Worm (Caenorhabditis elegans) whole organism, young adult: ENCODE data around the gene C47D12.5.

Source experiments
- B0035.1 ChIP-seq: sonication (generic microtip); optimal IDR thresholded peaks from 2 replicates; lab custom pipeline; 2016; ENCODE audit warnings: missing genetic modification characterization, mild to moderate bottlenecking, missing compliant biosample characterization, missing genotype, missing genetic modification reagents
- D2030.7 ChIP-seq: fragments of 200-800 bp; sonication (Bioruptor generic); IDR thresholded peaks from 2 replicates; pipeline ENCODE4 v1.3.6; 2022; ENCODE audit warnings: missing genetic modification reagents, missing genetic modification characterization, missing compliant biosample characterization
- F22D6.2 ChIP-seq: sonication (generic microtip); optimal IDR thresholded peaks from 2 replicates; lab custom pipeline; 2016; ENCODE audit warnings: mild to moderate bottlenecking, missing genetic modification characterization, missing compliant biosample characterization
- F23B12.7 ChIP-seq: sonication (generic microtip); optimal IDR thresholded peaks from 2 replicates; lab custom pipeline; 2017; ENCODE audit warnings: missing genetic modification characterization, mild to moderate bottlenecking, missing compliant biosample characterization, antibody characterized with exemption, moderate library complexity; ENCODE audit not compliant: insufficient read depth
- F33H1.4 ChIP-seq: fragments of 200-800 bp; sonication (Bioruptor generic); IDR thresholded peaks from 2 replicates; pipeline ENCODE4 v1.3.6; 2022; ENCODE audit warnings: missing genetic modification reagents, missing genetic modification characterization, missing compliant biosample characterization
- F49E8.2 ChIP-seq: sonication (generic microtip); optimal IDR thresholded peaks from 3 replicates; lab custom pipeline; 2017; ENCODE audit warnings: missing genetic modification characterization, mild to moderate bottlenecking, missing compliant biosample characterization, antibody characterized with exemption, moderate library complexity; ENCODE audit not compliant: insufficient read depth
- K12H6.12 ChIP-seq: fragments of 200-800 bp; sonication (Bioruptor generic); optimal IDR thresholded peaks from 2 replicates; lab custom pipeline; 2018; ENCODE audit warnings: mild to moderate bottlenecking, missing genetic modification characterization, missing compliant biosample characterization
- T07F8.4 ChIP-seq: sonication (generic microtip); optimal IDR thresholded peaks from 2 replicates; lab custom pipeline; 2016; ENCODE audit warnings: mild to moderate bottlenecking, missing genetic modification characterization, moderate library complexity, missing compliant biosample characterization
- Y53F4B.3 ChIP-seq: fragments of 200-800 bp; sonication (Bioruptor generic); IDR thresholded peaks from 2 replicates; pipeline ENCODE4 v1.3.6; 2022; ENCODE audit warnings: missing genetic modification reagents, missing genetic modification characterization, missing compliant biosample characterization
- Y53G8AR.9 ChIP-seq: fragments of 200-800 bp; sonication (Bioruptor generic); conservative IDR thresholded peaks from 2 replicates; pipeline ENCODE4 v1.3.6; 2022; ENCODE audit warnings: missing genetic modification reagents, missing genetic modification characterization, missing compliant biosample characterization
- Y56A3A.18 ChIP-seq: fragments of 200-800 bp; sonication (Bioruptor generic); IDR thresholded peaks from 2 replicates; pipeline ENCODE4 v1.3.6; 2022; ENCODE audit warnings: missing genetic modification reagents, missing genetic modification characterization, missing compliant biosample characterization
- Y67H2A.10 ChIP-seq: fragments of 200-800 bp; sonication (Bioruptor generic); conservative IDR thresholded peaks from 2 replicates; pipeline ENCODE4 v1.3.6; 2022; ENCODE audit warnings: missing genetic modification reagents, missing genetic modification characterization, missing compliant biosample characterization
- ZK185.1 ChIP-seq: sonication (generic microtip); optimal IDR thresholded peaks from 2 replicates; lab custom pipeline; 2016; ENCODE audit warnings: mild to moderate bottlenecking, missing genetic modification characterization, missing compliant biosample characterization; ENCODE audit not compliant: poor library complexity, severe bottlenecking
- akir-1 ChIP-seq: fragments of 200-800 bp; sonication (Bioruptor generic); optimal IDR thresholded peaks from 2 replicates; lab custom pipeline; 2018; ENCODE audit warnings: mild to moderate bottlenecking, missing genetic modification characterization, moderate library complexity, missing compliant biosample characterization
- aptf-3 ChIP-seq: fragments of 200-800 bp; sonication (Bioruptor generic); IDR thresholded peaks from 2 replicates; pipeline ENCODE4 v1.3.6; 2022; ENCODE audit warnings: missing genetic modification characterization, missing compliant biosample characterization
- athp-1 ChIP-seq: sonication (generic microtip); optimal IDR thresholded peaks from 2 replicates; lab custom pipeline; 2017; ENCODE audit warnings: mild to moderate bottlenecking, missing genetic modification characterization, missing compliant biosample characterization
- attf-3 ChIP-seq: fragments of 200-800 bp; sonication (Bioruptor generic); conservative IDR thresholded peaks from 2 replicates; pipeline ENCODE4 v1.3.6; 2022; ENCODE audit warnings: missing genetic modification reagents, missing genetic modification characterization, missing compliant biosample characterization
- bed-1 ChIP-seq: fragments of 200-800 bp; sonication (Bioruptor generic); IDR thresholded peaks from 2 replicates; pipeline ENCODE4 v1.3.6; 2022; ENCODE audit warnings: missing genetic modification reagents, missing genetic modification characterization, missing compliant biosample characterization
- ceh-27 ChIP-seq: fragments of 200-800 bp; sonication (Bioruptor generic); optimal IDR thresholded peaks from 2 replicates; lab custom pipeline; 2018; ENCODE audit warnings: mild to moderate bottlenecking, missing genetic modification characterization, moderate library complexity, missing compliant biosample characterization
- ceh-58 ChIP-seq: fragments of 200-800 bp; sonication (Bioruptor generic); IDR thresholded peaks from 2 replicates; pipeline ENCODE4 v1.3.6; 2022; ENCODE audit warnings: missing genetic modification characterization, missing compliant biosample characterization
- ceh-79 ChIP-seq: sonication (generic microtip); optimal IDR thresholded peaks from 2 replicates; lab custom pipeline; 2017; ENCODE audit warnings: mild to moderate bottlenecking, missing genetic modification characterization, missing compliant biosample characterization
- chd-7 ChIP-seq: sonication (generic microtip); optimal IDR thresholded peaks from 2 replicates; lab custom pipeline; 2016; ENCODE audit warnings: mild to moderate bottlenecking, missing genetic modification characterization, moderate library complexity, missing compliant biosample characterization
- dox-1 ChIP-seq: fragments of 200-800 bp; sonication (Bioruptor generic); IDR thresholded peaks from 2 replicates; pipeline ENCODE4 v1.3.6; 2022; ENCODE audit warnings: missing genetic modification reagents, missing genetic modification characterization, missing compliant biosample characterization
- gei-17 ChIP-seq: fragments of 200-800 bp; sonication (Bioruptor generic); optimal IDR thresholded peaks from 2 replicates; lab custom pipeline; 2018; ENCODE audit warnings: mild to moderate bottlenecking, missing genetic modification characterization, missing compliant biosample characterization
- him-1 ChIP-seq: sonication (generic microtip); optimal IDR thresholded peaks from 2 replicates; lab custom pipeline; 2016; ENCODE audit warnings: missing genotype, missing genetic modification reagents, missing genetic modification characterization, missing compliant biosample characterization
- hsf-1 ChIP-seq: fragments of 200-800 bp; sonication (Bioruptor generic); IDR thresholded peaks from 2 replicates; pipeline ENCODE4 v1.3.6; 2022; ENCODE audit warnings: missing genetic modification reagents, missing genetic modification characterization, missing compliant biosample characterization
- lin-26 ChIP-seq: fragments of 200-800 bp; sonication (Bioruptor generic); IDR thresholded peaks from 2 replicates; pipeline ENCODE4 v1.3.6; 2022; ENCODE audit warnings: missing genetic modification reagents, missing genetic modification characterization, missing compliant biosample characterization
- lin-35 ChIP-seq, 3 experiments: fragments of 150-350 bp in 2 of 3; sonication (generic microtip) in 1 of 3; optimal IDR thresholded peaks; 2 replicates each; lab custom pipeline; 2014 to 2018; ENCODE audit warnings: missing biosample characterization in 3 of 3, missing genetic modification characterization in 3 of 3, missing genetic modification reagents in 3 of 3
- lin-54 ChIP-seq: fragments of 200-800 bp; sonication (Bioruptor generic); optimal IDR thresholded peaks from 2 replicates; lab custom pipeline; 2018; ENCODE audit warnings: mild to moderate bottlenecking, missing genetic modification characterization, missing compliant biosample characterization
- lsl-1 ChIP-seq: fragments of 200-800 bp; sonication (Bioruptor generic); optimal IDR thresholded peaks from 2 replicates; lab custom pipeline; 2018; ENCODE audit warnings: mild to moderate bottlenecking, missing genetic modification characterization, moderate library complexity, missing compliant biosample characterization
- madf-10 ChIP-seq: sonication (generic microtip); optimal IDR thresholded peaks from 2 replicates; lab custom pipeline; 2016; ENCODE audit warnings: mild to moderate bottlenecking, missing genetic modification characterization, missing compliant biosample characterization
- madf-6 ChIP-seq: fragments of 200-800 bp; sonication (Bioruptor generic); IDR thresholded peaks from 2 replicates; pipeline ENCODE4 v1.3.6; 2022; ENCODE audit warnings: missing genetic modification reagents, missing genetic modification characterization, missing compliant biosample characterization
- mcd-1 ChIP-seq: fragments of 200-800 bp; sonication (Bioruptor generic); IDR thresholded peaks from 2 replicates; pipeline ENCODE4 v1.3.6; 2022; ENCODE audit warnings: missing genetic modification reagents, missing genetic modification characterization, missing compliant biosample characterization
- nhr-27 ChIP-seq: fragments of 200-800 bp; sonication (Bioruptor generic); optimal IDR thresholded peaks from 2 replicates; lab custom pipeline; 2018; ENCODE audit warnings: mild to moderate bottlenecking, missing genetic modification characterization, moderate library complexity, missing compliant biosample characterization
- nhr-90 ChIP-seq: sonication (generic microtip); optimal IDR thresholded peaks from 2 replicates; lab custom pipeline; 2016; ENCODE audit warnings: missing genotype, mild to moderate bottlenecking, missing genetic modification characterization, missing compliant biosample characterization
- rec-8 ChIP-seq, 2 experiments: sonication (generic microtip); optimal IDR thresholded peaks; 2 replicates each; lab custom pipeline; 2016; ENCODE audit warnings: mild to moderate bottlenecking in 2 of 2, missing genetic modification characterization in 2 of 2, missing genetic modification reagents in 2 of 2, missing genotype in 2 of 2, missing biosample characterization in 1 of 2, missing compliant biosample characterization in 1 of 2, moderate library complexity in 1 of 2
- snpc-1.1 ChIP-seq: sonication (generic microtip); optimal IDR thresholded peaks from 2 replicates; lab custom pipeline; 2017; ENCODE audit warnings: missing genetic modification characterization, mild to moderate bottlenecking, missing compliant biosample characterization, antibody characterized with exemption, moderate library complexity, missing genotype, missing genetic modification reagents; ENCODE audit not compliant: insufficient read depth
- snpc-1.3 ChIP-seq: sonication (generic microtip); optimal IDR thresholded peaks from 2 replicates; lab custom pipeline; 2017; ENCODE audit warnings: missing genetic modification characterization, mild to moderate bottlenecking, missing compliant biosample characterization, antibody characterized with exemption, moderate library complexity, missing genotype, missing genetic modification reagents; ENCODE audit not compliant: insufficient read depth
- sptf-2 ChIP-seq: fragments of 200-800 bp; sonication (Bioruptor generic); optimal IDR thresholded peaks from 2 replicates; lab custom pipeline; 2018; ENCODE audit warnings: mild to moderate bottlenecking, missing genetic modification characterization, missing compliant biosample characterization
- tbp1 ChIP-seq: fragments of 200-800 bp; sonication (Bioruptor generic); optimal IDR thresholded peaks from 2 replicates; lab custom pipeline; 2018; ENCODE audit warnings: mild to moderate bottlenecking, missing genetic modification characterization, missing compliant biosample characterization
- unc-130 ChIP-seq: sonication (generic microtip); optimal IDR thresholded peaks from 2 replicates; lab custom pipeline; 2016; ENCODE audit warnings: missing genetic modification reagents, missing genetic modification characterization, missing compliant biosample characterization
- unc-62 ChIP-seq: fragments of 150-350 bp; optimal IDR thresholded peaks from 2 replicates; lab custom pipeline; 2014; ENCODE audit warnings: missing biosample characterization, missing genetic modification reagents, missing genetic modification characterization
- ztf-26 ChIP-seq: sonication (generic microtip); optimal IDR thresholded peaks from 2 replicates; lab custom pipeline; 2017; ENCODE audit warnings: missing genetic modification characterization, missing compliant biosample characterization
- ztf-28 ChIP-seq: fragments of 200-800 bp; sonication (Bioruptor generic); IDR thresholded peaks from 2 replicates; pipeline ENCODE4 v1.3.6; 2022; ENCODE audit warnings: missing genetic modification reagents, missing genetic modification characterization, missing compliant biosample characterization

Gene C47D12.5

ce11 chrII:11634057-11634676 is 50.9 kb downstream of the C47D12.5 start (continued):
- TF ChIP-seq snpc-1.1, result peak; percentile 7
- TF ChIP-seq madf-10, result peak; percentile 94
- TF ChIP-seq unc-62 (GFP tag; lab: Kevin White, UChicago), result peak; percentile 38
- peak; percentile 93 for TF ChIP-seq K12H6.12 (tag; lab: Kevin White, UChicago)
- peak; percentile 60 for TF ChIP-seq ZK185.1 (tag; lab: Kevin White, UChicago)
- TF ChIP-seq ztf-28, result no peak
- TF ChIP-seq ztf-26, result peak; percentile 89
- peak in 1 of 3 experiments; percentile 50 for TF ChIP-seq lin-35 (GFP tag; optimal IDR thresholded peaks at IDR 0.05; lab: Kevin White, UChicago)
- TF ChIP-seq B0035.1 (tag; lab: Kevin White, UChicago), result peak; percentile 37
- TF ChIP-seq lsl-1 (GFP tag; lab: Kevin White, UChicago), result no peak
- TF ChIP-seq athp-1 (tag; lab: Kevin White, UChicago), result peak; percentile 18
- TF ChIP-seq attf-3 (GFP tag; lab: Robert Waterston, UW), result 0 out of 2 replicates have a peak, but pooled peaks have one; percentile 41
- peak; percentile 85 for TF ChIP-seq ceh-27
- peak; percentile 12; the same call in 1 of the 2 replicates for TF ChIP-seq F33H1.4
- peak; percentile 66 for TF ChIP-seq mcd-1 (GFP tag; lab: Robert Waterston, UW)
- peak; percentile 91 for TF ChIP-seq dox-1 (GFP tag; lab: Robert Waterston, UW)
- peak; percentile 63; the same call in 1 of the 2 replicates for TF ChIP-seq lin-26 (GFP tag; lab: Robert Waterston, UW)
- TF ChIP-seq unc-130 (GFP tag; lab: Kevin White, UChicago), result no peak
- TF ChIP-seq ceh-79, result no peak
- peak; percentile 62 for TF ChIP-seq tbp1 (GFP tag; lab: Kevin White, UChicago)
- 0 out of 2 replicates have a peak, but pooled peaks have one; percentile 47 for TF ChIP-seq Y53G8AR.9
- peak; percentile 70 for TF ChIP-seq gei-17 (GFP tag; lab: Kevin White, UChicago)
- peak; percentile 50 for TF ChIP-seq lin-54 (GFP tag; lab: Kevin White, UChicago)
- TF ChIP-seq madf-6 (GFP tag; lab: Robert Waterston, UW), result peak; percentile 32; the same call in 1 of the 2 replicates
- no peak for TF ChIP-seq F23B12.7 (tag; lab: Kevin White, UChicago)
- TF ChIP-seq nhr-90 (tag; lab: Kevin White, UChicago), result peak; percentile 58
- no peak for TF ChIP-seq Y67H2A.10 (GFP tag; lab: Robert Waterston, UW)
- no peak for TF ChIP-seq Y56A3A.18 (GFP tag; lab: Robert Waterston, UW)
- peak; percentile 94 for TF ChIP-seq chd-7 (tag; lab: Kevin White, UChicago)
- TF ChIP-seq F22D6.2 (tag; lab: Kevin White, UChicago), result peak; percentile 31

ce11 chrII:11633509-11633908 is 51.6 kb downstream of the C47D12.5 start, which contains the start of gene din-1:
TSS of gene din-1 (minus strand) at chrII:11633609.
- no peak for TF ChIP-seq snpc-1.3 (tag; lab: Kevin White, UChicago)
- TF ChIP-seq nhr-27 (tag; lab: Kevin White, UChicago), result no peak
- TF ChIP-seq akir-1 (GFP tag; lab: Kevin White, UChicago), result no peak
- no peak for TF ChIP-seq hsf-1 (GFP tag; lab: Robert Waterston, UW)
- no peak for TF ChIP-seq F49E8.2 (tag; lab: Kevin White, UChicago)
- no peak for TF ChIP-seq lsl-1 (GFP tag; lab: Kevin White, UChicago)
- TF ChIP-seq sptf-2 (GFP tag; lab: Kevin White, UChicago), result no peak
- no peak for TF ChIP-seq B0035.1 (tag; lab: Kevin White, UChicago)
- TF ChIP-seq Y53F4B.3 (GFP tag; lab: Robert Waterston, UW), result no peak
- no peak for TF ChIP-seq him-1 (tag; lab: Kevin White, UChicago)
- TF ChIP-seq T07F8.4 (tag; lab: Kevin White, UChicago), result no peak
- TF ChIP-seq bed-1 (GFP tag; lab: Robert Waterston, UW), result no peak
- no peak for TF ChIP-seq ceh-58 (GFP tag; lab: Robert Waterston, UW)
- TF ChIP-seq madf-6 (GFP tag; lab: Robert Waterston, UW), result no peak
- no peak for TF ChIP-seq aptf-3 (GFP tag; lab: Robert Waterston, UW)
- no peak for TF ChIP-seq D2030.7 (GFP tag; lab: Robert Waterston, UW)
- TF ChIP-seq rec-8 (tag; optimal IDR thresholded peaks at IDR 0.05; lab: Kevin White, UChicago), result no peak
- TF ChIP-seq, all 124 proteins: peak for 0
